Worm (Caenorhabditis elegans) whole organism, L1 larva: ENCODE data around the gene srb-6.

ENCODE experiments used
- C16A3.4 ChIP-seq: fragments of 150-350 bp; optimal IDR thresholded peaks from 2 replicates; lab custom pipeline; 2014; ENCODE audit warnings: missing biosample characterization, missing genetic modification characterization
- Y116A8C.19 ChIP-seq: sonication (generic microtip); optimal IDR thresholded peaks from 2 replicates; lab custom pipeline; 2016; ENCODE audit warnings: missing compliant biosample characterization, missing genetic modification characterization, borderline replicate concordance
- alr-1 ChIP-seq: fragments of 200-800 bp; sonication (Bioruptor generic); optimal IDR thresholded peaks from 2 replicates; lab custom pipeline; 2018; ENCODE audit warnings: borderline replicate concordance, mild to moderate bottlenecking, missing genetic modification characterization, missing compliant biosample characterization
- blmp-1 ChIP-seq: fragments of 150-350 bp; optimal IDR thresholded peaks from 2 replicates; lab custom pipeline; 2014; ENCODE audit warnings: missing biosample characterization, missing genetic modification characterization
- ceh-63 ChIP-seq: fragments of 200-800 bp; sonication (Bioruptor generic); optimal IDR thresholded peaks from 2 replicates; lab custom pipeline; 2018; ENCODE audit warnings: mild to moderate bottlenecking, missing genetic modification characterization, missing compliant biosample characterization
- ceh-8 ChIP-seq: fragments of 200-800 bp; sonication (Bioruptor generic); optimal IDR thresholded peaks from 2 replicates; lab custom pipeline; 2018; ENCODE audit warnings: mild to moderate bottlenecking, missing genetic modification characterization, moderate library complexity, missing compliant biosample characterization
- ceh-88 ChIP-seq: fragments of 200-800 bp; sonication (Bioruptor generic); IDR thresholded peaks from 2 replicates; pipeline ENCODE4 v1.3.6; 2022; ENCODE audit warnings: missing genetic modification characterization, missing compliant biosample characterization
- ceh-90 ChIP-seq: sonication (generic microtip); optimal IDR thresholded peaks from 2 replicates; lab custom pipeline; 2016; ENCODE audit warnings: missing genetic modification characterization, missing compliant biosample characterization
- ces-1 ChIP-seq: fragments of 150-350 bp; optimal IDR thresholded peaks from 2 replicates; lab custom pipeline; 2014; ENCODE audit warnings: missing biosample characterization, missing genetic modification reagents, missing genetic modification characterization
- dpl-1 ChIP-seq, 3 experiments: fragments of 150-350 bp in 2 of 3; sonication (generic microtip) in 1 of 3; optimal IDR thresholded peaks; 2 replicates each; lab custom pipeline; 2014 to 2017; ENCODE audit warnings: missing biosample characterization in 3 of 3, missing genetic modification characterization in 3 of 3, missing genetic modification reagents in 3 of 3
- dsc-1 ChIP-seq: sonication (generic microtip); optimal IDR thresholded peaks from 2 replicates; lab custom pipeline; 2016; ENCODE audit warnings: mild to moderate bottlenecking, missing genetic modification characterization, missing compliant biosample characterization
- efl-3 ChIP-seq: fragments of 200-800 bp; sonication (Bioruptor generic); optimal IDR thresholded peaks from 2 replicates; lab custom pipeline; 2018; ENCODE audit warnings: mild to moderate bottlenecking, missing genetic modification characterization, missing compliant biosample characterization
- egl-13 ChIP-seq: sonication (generic microtip); optimal IDR thresholded peaks from 2 replicates; lab custom pipeline; 2016; ENCODE audit warnings: missing genotype, missing genetic modification reagents, missing genetic modification characterization, missing compliant biosample characterization
- egl-27 ChIP-seq, 2 experiments: fragments of 150-350 bp in 1 of 2; sonication (generic microtip); optimal IDR thresholded peaks; 3 replicates each; lab custom pipeline; 2017 to 2018; ENCODE audit warnings: missing biosample characterization in 2 of 2, missing genetic modification characterization in 2 of 2, missing genetic modification reagents in 2 of 2
- elt-2 ChIP-seq: sonication (generic microtip); optimal IDR thresholded peaks from 2 replicates; lab custom pipeline; 2016; ENCODE audit warnings: missing genetic modification characterization, mild to moderate bottlenecking, inconsistent platforms, missing compliant biosample characterization, missing genetic modification reagents
- elt-3 ChIP-seq, 6 experiments: fragments of 150-350 bp in 1 of 6; sonication (generic microtip); optimal IDR thresholded peaks; 2 replicates each; lab custom pipeline; 2017 to 2018; ENCODE audit warnings: missing biosample characterization in 6 of 6, missing genetic modification characterization in 6 of 6, inconsistent platforms in 1 of 6
- fkh-10 ChIP-seq: sonication (generic microtip); optimal IDR thresholded peaks from 2 replicates; lab custom pipeline; 2017; ENCODE audit warnings: missing biosample characterization, missing genetic modification reagents, missing genetic modification characterization
- fkh-4 ChIP-seq: sonication (generic microtip); optimal IDR thresholded peaks from 2 replicates; lab custom pipeline; 2016; ENCODE audit warnings: missing compliant biosample characterization, missing genetic modification characterization, borderline replicate concordance
- fos-1 ChIP-seq: fragments of 150-350 bp; optimal IDR thresholded peaks from 2 replicates; lab custom pipeline; 2014; ENCODE audit warnings: missing biosample characterization, missing genetic modification characterization
- hlh-4 ChIP-seq: sonication (generic microtip); optimal IDR thresholded peaks from 2 replicates; lab custom pipeline; 2016; ENCODE audit warnings: mild to moderate bottlenecking, missing genetic modification characterization, missing compliant biosample characterization
- irx-1 ChIP-seq: sonication (generic microtip); optimal IDR thresholded peaks from 2 replicates; lab custom pipeline; 2016; ENCODE audit warnings: missing genetic modification characterization, missing compliant biosample characterization
- jun-1 ChIP-seq: fragments of 150-350 bp; optimal IDR thresholded peaks from 2 replicates; lab custom pipeline; 2014; ENCODE audit warnings: missing biosample characterization, missing genetic modification reagents, missing genetic modification characterization
- lin-14 ChIP-seq: fragments of 200-800 bp; sonication (Bioruptor generic); optimal IDR thresholded peaks from 2 replicates; lab custom pipeline; 2018; ENCODE audit warnings: mild to moderate bottlenecking, missing genetic modification characterization, moderate library complexity, missing compliant biosample characterization
- lin-35 ChIP-seq, 2 experiments: fragments of 150-350 bp; optimal IDR thresholded peaks; 2 replicates each; lab custom pipeline; 2014; ENCODE audit warnings: missing biosample characterization in 2 of 2, missing genetic modification characterization in 2 of 2, missing genetic modification reagents in 2 of 2
- lsy-2 ChIP-seq, 2 experiments: fragments of 150-350 bp; optimal IDR thresholded peaks; 2 replicates each; lab custom pipeline; 2014; ENCODE audit warnings: missing biosample characterization in 2 of 2, missing genetic modification characterization in 2 of 2
- mab-9 ChIP-seq: fragments of 200-800 bp; sonication (Bioruptor generic); IDR thresholded peaks from 2 replicates; pipeline ENCODE4 v1.3.6; 2022; ENCODE audit warnings: missing genetic modification reagents, missing genetic modification characterization, missing compliant biosample characterization
- mdl-1 ChIP-seq, 2 experiments: fragments of 150-350 bp; optimal IDR thresholded peaks; 2 replicates each; lab custom pipeline; 2014 to 2017; ENCODE audit warnings: missing biosample characterization in 2 of 2, missing genetic modification characterization in 2 of 2, inconsistent platforms in 1 of 2
- nhr-11 ChIP-seq: fragments of 150-350 bp; optimal IDR thresholded peaks from 2 replicates; lab custom pipeline; 2014; ENCODE audit warnings: missing biosample characterization, missing genetic modification characterization
- nhr-12 ChIP-seq: sonication (generic microtip); optimal IDR thresholded peaks from 2 replicates; lab custom pipeline; 2017; ENCODE audit warnings: missing biosample characterization, missing genetic modification characterization
- nhr-237 ChIP-seq: fragments of 150-350 bp; optimal IDR thresholded peaks from 2 replicates; lab custom pipeline; 2014; ENCODE audit warnings: missing biosample characterization, missing genetic modification characterization
- nhr-28 ChIP-seq: fragments of 150-350 bp; optimal IDR thresholded peaks from 2 replicates; lab custom pipeline; 2014; ENCODE audit warnings: missing biosample characterization, missing genetic modification characterization
- nhr-47 ChIP-seq: sonication (generic microtip); optimal IDR thresholded peaks from 2 replicates; lab custom pipeline; 2016; ENCODE audit warnings: mild to moderate bottlenecking, missing genetic modification characterization, moderate library complexity, missing compliant biosample characterization
- nhr-71 ChIP-seq: sonication (generic microtip); optimal IDR thresholded peaks from 2 replicates; lab custom pipeline; 2016; ENCODE audit warnings: mild to moderate bottlenecking, missing genetic modification characterization, moderate library complexity, missing compliant biosample characterization
- nhr-77 ChIP-seq: fragments of 150-350 bp; optimal IDR thresholded peaks from 2 replicates; lab custom pipeline; 2014; ENCODE audit warnings: missing biosample characterization, missing genetic modification characterization
- nhr-84 ChIP-seq: sonication (generic microtip); optimal IDR thresholded peaks from 2 replicates; lab custom pipeline; 2017; ENCODE audit warnings: missing biosample characterization, missing genetic modification characterization
- nhr-85 ChIP-seq: sonication (generic microtip); peaks from one replicate; lab custom pipeline; 2016; ENCODE audit warnings: missing genetic modification characterization, inconsistent platforms, missing compliant biosample characterization
- nhr-90 ChIP-seq: sonication (generic microtip); optimal IDR thresholded peaks from 2 replicates; lab custom pipeline; 2016; ENCODE audit warnings: mild to moderate bottlenecking, missing genetic modification characterization, missing compliant biosample characterization; ENCODE audit not compliant: poor library complexity
- pag-3 ChIP-seq: sonication (generic microtip); optimal IDR thresholded peaks from 2 replicates; lab custom pipeline; 2017; ENCODE audit warnings: missing genetic modification characterization, mild to moderate bottlenecking, missing compliant biosample characterization, antibody characterized with exemption, borderline replicate concordance; ENCODE audit not compliant: insufficient read depth
- pax-3 ChIP-seq: fragments of 200-800 bp; sonication (Bioruptor generic); optimal IDR thresholded peaks from 2 replicates; lab custom pipeline; 2018; ENCODE audit warnings: mild to moderate bottlenecking, missing genetic modification characterization, moderate library complexity, missing compliant biosample characterization
- rnt-1 ChIP-seq: sonication (generic microtip); optimal IDR thresholded peaks from 2 replicates; lab custom pipeline; 2016; ENCODE audit warnings: mild to moderate bottlenecking, missing genetic modification characterization, moderate library complexity, missing compliant biosample characterization
- snpc-4 ChIP-seq: fragments of 150-350 bp; optimal IDR thresholded peaks from 2 replicates; lab custom pipeline; 2014; ENCODE audit warnings: missing biosample characterization, missing genetic modification characterization
- snu-23 ChIP-seq: sonication (generic microtip); optimal IDR thresholded peaks from 2 replicates; lab custom pipeline; 2016; ENCODE audit warnings: missing genetic modification characterization, missing compliant biosample characterization
- sox-4 ChIP-seq: sonication (generic microtip); optimal IDR thresholded peaks from 2 replicates; lab custom pipeline; 2016; ENCODE audit warnings: missing genetic modification characterization, missing compliant biosample characterization
- tbx-2 ChIP-seq: sonication (generic microtip); optimal IDR thresholded peaks from 2 replicates; lab custom pipeline; 2016; ENCODE audit warnings: missing genetic modification characterization, missing compliant biosample characterization
- tlp-1 ChIP-seq: fragments of 150-350 bp; optimal IDR thresholded peaks from 2 replicates; lab custom pipeline; 2014; ENCODE audit warnings: missing biosample characterization, missing genetic modification characterization
- unc-130 ChIP-seq: fragments of 150-350 bp; optimal IDR thresholded peaks from 2 replicates; lab custom pipeline; 2017; ENCODE audit warnings: missing biosample characterization, missing genetic modification characterization, inconsistent platforms
- unc-86 ChIP-seq: sonication (generic microtip); optimal IDR thresholded peaks from 2 replicates; lab custom pipeline; 2016; ENCODE audit warnings: missing genetic modification characterization, missing compliant biosample characterization
- unc-98 ChIP-seq: fragments of 200-800 bp; sonication (Bioruptor generic); IDR thresholded peaks from 2 replicates; pipeline ENCODE4 v1.3.6; 2022; ENCODE audit warnings: missing genetic modification characterization, missing compliant biosample characterization
- vab-15 ChIP-seq: sonication (generic microtip); optimal IDR thresholded peaks from 2 replicates; lab custom pipeline; 2017; ENCODE audit warnings: missing genotype, mild to moderate bottlenecking, missing genetic modification characterization, missing compliant biosample characterization
- xbp-1 ChIP-seq: sonication (generic microtip); optimal IDR thresholded peaks from 2 replicates; lab custom pipeline; 2016; ENCODE audit warnings: missing genetic modification characterization, missing compliant biosample characterization
- zag-1 ChIP-seq: fragments of 150-350 bp; optimal IDR thresholded peaks from 2 replicates; lab custom pipeline; 2014; ENCODE audit warnings: missing biosample characterization, missing genetic modification characterization
- ztf-11 ChIP-seq, 2 experiments: sonication (generic microtip); optimal IDR thresholded peaks; 2 replicates each; lab custom pipeline; 2016 to 2017; ENCODE audit warnings: missing genetic modification characterization in 2 of 2, missing biosample characterization in 1 of 2, missing compliant biosample characterization in 1 of 2

The srb-6 gene

DNA sequence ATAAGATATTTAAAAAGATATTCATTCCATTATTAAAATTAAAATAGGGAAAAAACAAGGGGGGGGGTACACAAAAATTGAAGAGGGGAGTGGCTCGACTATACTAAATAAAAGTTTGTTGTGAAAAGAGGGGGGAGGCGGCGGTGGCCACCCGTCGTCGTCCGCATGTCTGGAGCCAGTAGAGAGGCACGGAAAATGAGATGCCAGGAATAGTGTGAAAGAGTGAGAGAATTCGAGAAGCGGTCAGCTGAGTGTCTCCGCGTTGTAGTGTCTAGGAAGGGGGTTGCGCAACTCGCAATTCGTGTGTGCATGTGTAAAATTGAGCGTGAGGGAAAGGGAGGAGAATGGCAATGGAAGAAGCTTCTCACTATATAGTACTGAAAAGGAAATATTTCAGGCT is 7.6 kb downstream of the srb-6 start (continued):
- no peak for TF ChIP-seq egl-13
- peak in 1 of 2 experiments; percentile 11 for TF ChIP-seq lin-35 (GFP tag; optimal IDR thresholded peaks at IDR 0.05; lab: Kevin White, UChicago)
- no peak for TF ChIP-seq ceh-90 (tag; lab: Kevin White, UChicago)
- no peak for TF ChIP-seq egl-27 (tag; optimal IDR thresholded peaks at IDR 0.05; lab: Kevin White, UChicago)
- no peak for TF ChIP-seq nhr-12 (tag; lab: Kevin White, UChicago)
- TF ChIP-seq zag-1 (tag; lab: Kevin White, UChicago), result no peak
- no peak for TF ChIP-seq nhr-77 (tag; lab: Kevin White, UChicago)
- TF ChIP-seq xbp-1 (tag; lab: Kevin White, UChicago), result no peak
- no peak for TF ChIP-seq nhr-85 (tag; lab: Kevin White, UChicago)
- no peak for TF ChIP-seq tlp-1
- peak; percentile 53 for TF ChIP-seq lin-14 (GFP tag; lab: Kevin White, UChicago)
- TF ChIP-seq ceh-88 (GFP tag; lab: Robert Waterston, UW), result no peak
- no peak for TF ChIP-seq irx-1 (tag; lab: Kevin White, UChicago)
- TF ChIP-seq jun-1 (tag; lab: Kevin White, UChicago), result no peak
- TF ChIP-seq hlh-4 (tag; lab: Kevin White, UChicago), result no peak
- TF ChIP-seq mdl-1 (tag; optimal IDR thresholded peaks at IDR 0.05; lab: Kevin White, UChicago), result peak in 1 of 2 experiments; percentile 8
- TF ChIP-seq ztf-11 (tag; optimal IDR thresholded peaks at IDR 0.05; lab: Kevin White, UChicago), result no peak
- no peak for TF ChIP-seq tbx-2 (tag; lab: Kevin White, UChicago)
- TF ChIP-seq pax-3 (tag; lab: Kevin White, UChicago), result no peak
- no peak for TF ChIP-seq unc-98 (GFP tag; lab: Robert Waterston, UW)
- TF ChIP-seq unc-130 (tag; lab: Kevin White, UChicago), result no peak
- TF ChIP-seq fkh-4 (tag; lab: Kevin White, UChicago), result no peak
- TF ChIP-seq vab-15 (tag; lab: Kevin White, UChicago), result no peak
- no peak for TF ChIP-seq nhr-84 (tag; lab: Kevin White, UChicago)
- TF ChIP-seq Y116A8C.19, result no peak
- no peak for TF ChIP-seq ceh-8
- no peak for TF ChIP-seq C16A3.4
- TF ChIP-seq unc-86 (tag; lab: Kevin White, UChicago), result no peak
- TF ChIP-seq fkh-10 (GFP tag; lab: Kevin White, UChicago), result no peak
- TF ChIP-seq mab-9 (GFP tag; lab: Robert Waterston, UW), result no peak
- no peak for TF ChIP-seq lsy-2 (tag; optimal IDR thresholded peaks at IDR 0.05; lab: Kevin White, UChicago)
- TF ChIP-seq sox-4 (tag; lab: Kevin White, UChicago), result no peak
- no peak for TF ChIP-seq fos-1 (tag; lab: Kevin White, UChicago)
- no peak for TF ChIP-seq nhr-90 (tag; lab: Kevin White, UChicago)
- TF ChIP-seq nhr-11 (tag; lab: Kevin White, UChicago), result peak; percentile 26
- no peak for TF ChIP-seq elt-3 (tag; optimal IDR thresholded peaks at IDR 0.05; lab: Kevin White, UChicago)
- TF ChIP-seq efl-3 (GFP tag; lab: Kevin White, UChicago), result no peak
- TF ChIP-seq, all 84 proteins: peak for 10

DNA sequence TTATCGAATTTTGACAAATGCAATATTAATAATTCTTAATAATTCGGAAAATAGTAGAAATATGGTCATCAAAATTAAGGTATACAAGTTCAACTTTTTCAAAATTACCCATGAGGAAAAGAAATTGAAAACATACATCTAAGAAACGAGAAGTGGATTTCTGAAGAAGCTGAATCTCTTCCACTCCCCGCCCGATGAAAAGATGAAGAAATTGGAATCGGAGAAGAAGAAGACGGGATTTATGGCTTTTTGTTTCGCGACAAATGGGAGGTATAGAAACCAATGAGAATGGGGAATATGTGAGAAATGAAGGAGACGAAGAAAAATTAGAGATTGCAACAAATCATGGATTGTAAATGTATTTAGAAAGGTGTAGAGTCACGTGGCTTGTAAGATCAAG is 8.4 kb downstream of the srb-6 start:
- TF ChIP-seq snu-23 (GFP tag; lab: Kevin White, UChicago) (no peak), ceh-63 (GFP tag; lab: Kevin White, UChicago) (no peak), pag-3 (tag; lab: Kevin White, UChicago) (no peak), rnt-1 (tag; lab: Kevin White, UChicago) (peak; percentile 43), jun-1 (tag; lab: Kevin White, UChicago) (no peak), ceh-88 (GFP tag; lab: Robert Waterston, UW) (no peak; the same call in 1 of the 2 replicates), snpc-4 (tag; lab: Kevin White, UChicago) (no peak), irx-1 (tag; lab: Kevin White, UChicago) (no peak), nhr-237 (tag; lab: Kevin White, UChicago) (no peak), nhr-71 (tag; lab: Kevin White, UChicago) (peak; percentile 46), elt-2 (no peak), dsc-1 (peak; percentile 54), alr-1 (tag; lab: Kevin White, UChicago) (no peak), unc-86 (tag; lab: Kevin White, UChicago) (no peak), tlp-1 (no peak), ces-1 (no peak), nhr-28 (tag; lab: Kevin White, UChicago) (no peak), nhr-77 (tag; lab: Kevin White, UChicago) (no peak), dpl-1 (GFP tag; optimal IDR thresholded peaks at IDR 0.05; lab: Kevin White, UChicago) (no peak), fkh-4 (tag; lab: Kevin White, UChicago) (no peak), blmp-1 (tag; lab: Kevin White, UChicago) (peak; percentile 53), nhr-47 (no peak)
